Worm (Caenorhabditis elegans) whole organism, early embryonic: Measurements from ENCODE around the gene rcan-1.

Experiments used
- F13C5.2 ChIP-seq: sonication (generic microtip); optimal IDR thresholded peaks from 2 replicates; lab custom pipeline; 2017; ENCODE audit warnings: mild to moderate bottlenecking, missing genetic modification characterization, inconsistent platforms, missing compliant biosample characterization
- ama-1 ChIP-seq: fragments of 150-350 bp; optimal IDR thresholded peaks from 2 replicates; lab custom pipeline; 2014
- ets-7 ChIP-seq: sonication (generic microtip); optimal IDR thresholded peaks from 2 replicates; lab custom pipeline; 2016; ENCODE audit warnings: missing genotype, missing genetic modification characterization, missing compliant biosample characterization
- flt-1 ChIP-seq: fragments of 200-800 bp; sonication (Bioruptor generic); IDR thresholded peaks from 2 replicates; pipeline ENCODE4 v1.3.6; 2022; ENCODE audit warnings: missing genetic modification characterization, missing compliant biosample characterization
- pes-1 ChIP-seq: fragments of 200-800 bp; sonication (Bioruptor generic); IDR thresholded peaks from 2 replicates; pipeline ENCODE4 v1.3.6; 2022; ENCODE audit warnings: missing genetic modification reagents, missing genetic modification characterization, missing compliant biosample characterization
- scrt-1 ChIP-seq: fragments of 200-800 bp; sonication (Bioruptor generic); IDR thresholded peaks from 2 replicates; pipeline ENCODE4 v1.3.6; 2022; ENCODE audit warnings: missing genetic modification characterization, missing compliant biosample characterization
- tbx-11 ChIP-seq: fragments of 200-800 bp; sonication (Bioruptor generic); IDR thresholded peaks from 2 replicates; pipeline ENCODE4 v1.3.6; 2022; ENCODE audit warnings: missing genetic modification characterization, missing compliant biosample characterization

DNA sequence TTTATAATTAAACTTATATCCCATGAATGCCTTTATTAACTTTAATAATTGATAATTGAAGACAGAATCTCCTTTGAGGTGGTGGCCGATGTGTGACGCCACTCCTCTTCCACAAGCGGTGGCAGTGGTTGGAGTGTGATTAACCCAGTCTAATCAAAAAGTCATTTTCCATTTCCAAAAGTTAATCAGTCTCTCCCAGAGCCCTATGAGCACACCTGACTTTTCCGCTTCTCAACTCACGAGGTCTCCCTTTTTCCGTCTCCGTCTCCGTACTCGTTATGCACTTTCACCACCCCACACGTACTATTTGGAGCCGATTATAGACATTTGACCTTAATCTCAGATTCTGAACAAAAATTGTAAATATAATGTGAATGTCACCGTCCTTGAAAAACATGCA is 41.2 kb downstream of the rcan-1 start:
- TF ChIP-seq ets-7 (tag; lab: Kevin White, UChicago), result no peak
- no peak for TF ChIP-seq tbx-11
- TF ChIP-seq ama-1 (lab: Kevin White, UChicago), result no peak
- no peak for TF ChIP-seq flt-1 (GFP tag; lab: Robert Waterston, UW)
- TF ChIP-seq F13C5.2 (tag; lab: Kevin White, UChicago), result no peak
- no peak for TF ChIP-seq pes-1 (GFP tag; lab: Robert Waterston, UW)
- no peak for TF ChIP-seq scrt-1
